Fruit fly (Drosophila melanogaster) whole organism, prepupa: ENCODE data around the gene nAChRalpha5.

Source experiments
- CG10669 ChIP-seq: fragments of 200-800 bp; sonication (Bioruptor generic); optimal IDR thresholded peaks from 3 replicates; lab custom pipeline; 2018; ENCODE audit warnings: missing biosample characterization, mild to moderate bottlenecking, missing genetic modification characterization, moderate library complexity
- CG11294 ChIP-seq: fragments of 200-800 bp; sonication (Bioruptor generic); IDR thresholded peaks from 2 replicates; pipeline ENCODE4 v1.3.6; 2022; ENCODE audit warnings: missing biosample characterization, missing genetic modification characterization
- CG11902 ChIP-seq: fragments of 200-800 bp; sonication (Bioruptor generic); optimal IDR thresholded peaks from 3 replicates; lab custom pipeline; 2016; ENCODE audit warnings: missing biosample characterization, missing genetic modification characterization
- CG15336 ChIP-seq: fragments of 200-800 bp; sonication (Bioruptor generic); IDR thresholded peaks from 2 replicates; pipeline ENCODE4 v1.3.6; 2022; ENCODE audit warnings: missing biosample characterization, missing genetic modification characterization
- CG1621 ChIP-seq: fragments of 200-800 bp; sonication (Bioruptor generic); optimal IDR thresholded peaks from 3 replicates; lab custom pipeline; 2018; ENCODE audit warnings: missing biosample characterization, mild to moderate bottlenecking, missing genetic modification characterization
- CG16779 ChIP-seq: fragments of 200-800 bp; sonication (Bioruptor generic); optimal IDR thresholded peaks from 3 replicates; lab custom pipeline; 2017; ENCODE audit warnings: missing biosample characterization, mild to moderate bottlenecking, missing genetic modification characterization
- CG31627 ChIP-seq: fragments of 200-800 bp; sonication (Bioruptor generic); optimal IDR thresholded peaks from 3 replicates; lab custom pipeline; 2016; ENCODE audit warnings: missing biosample characterization, missing genetic modification characterization
- CG32006 ChIP-seq: fragments of 200-800 bp; sonication (Bioruptor generic); optimal IDR thresholded peaks from 3 replicates; lab custom pipeline; 2017; ENCODE audit warnings: missing biosample characterization, mild to moderate bottlenecking, missing genetic modification characterization
- CG3919 ChIP-seq: fragments of 200-800 bp; sonication (Bioruptor generic); optimal IDR thresholded peaks from 3 replicates; lab custom pipeline; 2016; ENCODE audit warnings: missing biosample characterization, missing genetic modification characterization
- CG4318 ChIP-seq: fragments of 200-800 bp; sonication (Bioruptor generic); optimal IDR thresholded peaks from 3 replicates; lab custom pipeline; 2017; ENCODE audit warnings: missing biosample characterization, mild to moderate bottlenecking, missing genetic modification characterization
- CG6163 ChIP-seq: fragments of 200-800 bp; sonication (Bioruptor generic); IDR thresholded peaks from 3 replicates; pipeline ENCODE4 v1.3.6; 2022; ENCODE audit warnings: missing biosample characterization, missing genetic modification characterization
- CG6276 ChIP-seq: fragments of 200-800 bp; sonication (Bioruptor generic); optimal IDR thresholded peaks from 2 replicates; lab custom pipeline; 2017; ENCODE audit warnings: missing biosample characterization, mild to moderate bottlenecking, missing genetic modification characterization
- CG6792 ChIP-seq: fragments of 200-800 bp; sonication (Bioruptor generic); optimal IDR thresholded peaks from 3 replicates; lab custom pipeline; 2016; ENCODE audit warnings: missing biosample characterization, missing genetic modification characterization
- CG6808 ChIP-seq: fragments of 200-800 bp; sonication (Bioruptor generic); optimal IDR thresholded peaks from 3 replicates; lab custom pipeline; 2017; ENCODE audit warnings: missing biosample characterization, missing genetic modification characterization, mild to moderate bottlenecking, moderate library complexity, missing genetic modification reagents
- CG6854 ChIP-seq: fragments of 200-800 bp; sonication (Bioruptor generic); optimal IDR thresholded peaks from 2 replicates; lab custom pipeline; 2017; ENCODE audit warnings: missing biosample characterization, mild to moderate bottlenecking, missing genetic modification characterization
- CG8119 ChIP-seq: fragments of 200-800 bp; sonication (Bioruptor generic); IDR thresholded peaks from 3 replicates; pipeline ENCODE4 v1.3.6; 2022; ENCODE audit warnings: missing biosample characterization, missing genetic modification characterization
- CG9139 ChIP-seq: fragments of 200-800 bp; sonication (Bioruptor generic); optimal IDR thresholded peaks from 3 replicates; lab custom pipeline; 2017; ENCODE audit warnings: missing biosample characterization, mild to moderate bottlenecking, missing genetic modification characterization
- Eip75B ChIP-seq: fragments of 200-800 bp; sonication (Bioruptor generic); optimal IDR thresholded peaks from 3 replicates; lab custom pipeline; 2016; ENCODE audit warnings: missing biosample characterization, missing genetic modification characterization
- Eip78C ChIP-seq: fragments of 200-800 bp; sonication (Bioruptor generic); peaks from one replicate; lab custom pipeline; 2016; ENCODE audit warnings: missing biosample characterization, missing genetic modification characterization
- Eip93F ChIP-seq: fragments of 200-800 bp; sonication (Bioruptor generic); optimal IDR thresholded peaks from 2 replicates; lab custom pipeline; 2016; ENCODE audit warnings: missing biosample characterization, mild to moderate bottlenecking, missing genetic modification characterization
- Ets21C ChIP-seq: fragments of 200-800 bp; sonication (Bioruptor generic); optimal IDR thresholded peaks from 3 replicates; lab custom pipeline; 2016; ENCODE audit warnings: missing biosample characterization, missing genetic modification characterization
- Ets96B ChIP-seq: fragments of 200-800 bp; optimal IDR thresholded peaks from 2 replicates; lab custom pipeline; 2019; ENCODE audit warnings: missing biosample characterization, mild to moderate bottlenecking, missing genetic modification characterization, moderate library complexity
- Gug ChIP-seq: fragments of 200-800 bp; sonication (Bioruptor generic); IDR thresholded peaks from 2 replicates; pipeline ENCODE4 v1.3.6; 2022; ENCODE audit warnings: missing biosample characterization, missing genetic modification characterization
- Hr38 ChIP-seq: sonication (Bioruptor generic); optimal IDR thresholded peaks from 2 replicates; lab custom pipeline; 2016; ENCODE audit warnings: missing biosample characterization, missing genetic modification characterization
- Hr39 ChIP-seq: fragments of 200-800 bp; sonication (Bioruptor generic); optimal IDR thresholded peaks from 2 replicates; lab custom pipeline; 2016; ENCODE audit warnings: missing biosample characterization, missing genetic modification characterization
- Hr4 ChIP-seq: fragments of 200-800 bp; sonication (Bioruptor generic); optimal IDR thresholded peaks from 3 replicates; lab custom pipeline; 2016; ENCODE audit warnings: missing biosample characterization, missing genetic modification characterization
- Lpt ChIP-seq: fragments of 200-800 bp; sonication (Bioruptor generic); optimal IDR thresholded peaks from 3 replicates; lab custom pipeline; 2016; ENCODE audit warnings: missing biosample characterization, missing genetic modification characterization
- Met ChIP-seq: fragments of 200-800 bp; sonication (Bioruptor generic); optimal IDR thresholded peaks from 3 replicates; lab custom pipeline; 2016; ENCODE audit warnings: missing biosample characterization, missing genetic modification characterization
- OdsH ChIP-seq: fragments of 200-800 bp; sonication (Bioruptor generic); optimal IDR thresholded peaks from 3 replicates; lab custom pipeline; 2016; ENCODE audit warnings: missing biosample characterization, missing genetic modification characterization
- Sox14 ChIP-seq: fragments of 200-800 bp; sonication (Bioruptor generic); optimal IDR thresholded peaks from 3 replicates; lab custom pipeline; 2016; ENCODE audit warnings: missing biosample characterization, missing genetic modification characterization
- Sox15 ChIP-seq: fragments of 200-800 bp; sonication (Bioruptor generic); optimal IDR thresholded peaks from 3 replicates; lab custom pipeline; 2016; ENCODE audit warnings: missing biosample characterization, missing genetic modification characterization
- achi ChIP-seq: fragments of 200-800 bp; sonication (Bioruptor generic); optimal IDR thresholded peaks from 3 replicates; lab custom pipeline; 2016; ENCODE audit warnings: missing biosample characterization, missing genetic modification characterization
- acj6 ChIP-seq: fragments of 200-800 bp; sonication (Bioruptor generic); optimal IDR thresholded peaks from 3 replicates; lab custom pipeline; 2016; ENCODE audit warnings: missing biosample characterization, missing genetic modification characterization
- cyc ChIP-seq: fragments of 200-800 bp; sonication (Bioruptor generic); optimal IDR thresholded peaks from 3 replicates; lab custom pipeline; 2016; ENCODE audit warnings: missing biosample characterization, missing genetic modification characterization
- dac ChIP-seq: fragments of 200-800 bp; sonication (Bioruptor generic); optimal IDR thresholded peaks from 2 replicates; lab custom pipeline; 2017; ENCODE audit warnings: missing biosample characterization, mild to moderate bottlenecking, missing genetic modification characterization
- dsx ChIP-seq: fragments of 200-800 bp; optimal IDR thresholded peaks from 3 replicates; lab custom pipeline; 2019; ENCODE audit warnings: missing biosample characterization, mild to moderate bottlenecking, missing genetic modification characterization, moderate library complexity; ENCODE audit not compliant: poor library complexity, severe bottlenecking
- esn ChIP-seq: fragments of 200-800 bp; sonication (Bioruptor generic); optimal IDR thresholded peaks from 2 replicates; lab custom pipeline; 2016; ENCODE audit warnings: missing biosample characterization, mild to moderate bottlenecking, missing genetic modification characterization, moderate library complexity
- fd59A ChIP-seq: fragments of 200-800 bp; sonication (Bioruptor generic); optimal IDR thresholded peaks from 2 replicates; lab custom pipeline; 2017; ENCODE audit warnings: missing biosample characterization, mild to moderate bottlenecking, missing genetic modification characterization, missing genetic modification reagents
- fd85E ChIP-seq: fragments of 200-800 bp; sonication (Bioruptor generic); optimal IDR thresholded peaks from 3 replicates; lab custom pipeline; 2016; ENCODE audit warnings: missing biosample characterization, missing genetic modification characterization
- fkh ChIP-seq: fragments of 200-800 bp; sonication (Bioruptor generic); optimal IDR thresholded peaks from 3 replicates; lab custom pipeline; 2017; ENCODE audit warnings: missing biosample characterization, mild to moderate bottlenecking, missing genetic modification characterization, moderate library complexity
- pdm3 ChIP-seq: fragments of 200-800 bp; sonication (Bioruptor generic); optimal IDR thresholded peaks from 3 replicates; lab custom pipeline; 2016; ENCODE audit warnings: missing biosample characterization, missing genetic modification characterization
- ss ChIP-seq, 2 experiments: fragments of 200-800 bp; sonication (Bioruptor generic); optimal IDR thresholded peaks; 2 replicates in 1 of 2; 3 replicates in 1 of 2; lab custom pipeline; 2017 to 2018; ENCODE audit warnings: mild to moderate bottlenecking in 2 of 2, missing biosample characterization in 2 of 2, missing genetic modification characterization in 2 of 2, moderate library complexity in 1 of 2
- svp ChIP-seq: fragments of 200-800 bp; sonication (Bioruptor generic); peaks from one replicate; lab custom pipeline; 2016; ENCODE audit warnings: missing biosample characterization, missing genetic modification characterization
- vri ChIP-seq: fragments of 200-800 bp; sonication (Bioruptor generic); optimal IDR thresholded peaks from 3 replicates; lab custom pipeline; 2016; ENCODE audit warnings: missing biosample characterization, mild to moderate bottlenecking, missing genetic modification characterization

nAChRalpha5 gene

DNA sequence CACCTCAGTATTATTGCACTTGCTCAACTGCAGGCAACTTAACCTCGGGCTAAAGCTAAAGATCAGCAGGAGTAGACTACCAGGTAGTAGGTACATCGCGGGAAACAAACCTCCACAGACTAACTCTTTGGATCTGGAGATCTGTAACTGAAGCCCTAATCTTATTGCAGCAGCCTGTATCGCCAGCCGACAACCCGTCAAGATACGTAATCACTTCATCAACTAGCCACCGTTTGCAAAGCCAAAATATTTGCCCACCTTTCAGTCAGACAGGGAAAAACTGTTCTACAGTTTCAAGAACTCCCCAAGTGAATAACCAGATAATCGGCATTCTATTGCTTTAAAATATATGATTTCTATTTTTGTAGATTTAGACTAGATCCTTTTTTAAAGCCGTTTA lies 8.5 kb upstream of the nAChRalpha5 start, which contains the start of gene CG18095:
Gene CG18095 (minus strand): TSS at position 101 of the 400 bp plus-strand sequence.
- TF ChIP-seq dac (GFP tag; lab: Kevin White, UChicago) (no peak), Sox15 (GFP tag; lab: Kevin White, UChicago) (no peak), CG8119 (GFP tag; lab: Robert Waterston, UW) (no peak), Met (no peak), Lpt (GFP tag; lab: Kevin White, UChicago) (no peak), pdm3 (no peak), Hr38 (GFP tag; lab: Kevin White, UChicago) (no peak), CG15336 (GFP tag; lab: Robert Waterston, UW) (no peak), CG3919 (GFP tag; lab: Kevin White, UChicago) (no peak), CG6276 (GFP tag; lab: Kevin White, UChicago) (no peak)

DNA sequence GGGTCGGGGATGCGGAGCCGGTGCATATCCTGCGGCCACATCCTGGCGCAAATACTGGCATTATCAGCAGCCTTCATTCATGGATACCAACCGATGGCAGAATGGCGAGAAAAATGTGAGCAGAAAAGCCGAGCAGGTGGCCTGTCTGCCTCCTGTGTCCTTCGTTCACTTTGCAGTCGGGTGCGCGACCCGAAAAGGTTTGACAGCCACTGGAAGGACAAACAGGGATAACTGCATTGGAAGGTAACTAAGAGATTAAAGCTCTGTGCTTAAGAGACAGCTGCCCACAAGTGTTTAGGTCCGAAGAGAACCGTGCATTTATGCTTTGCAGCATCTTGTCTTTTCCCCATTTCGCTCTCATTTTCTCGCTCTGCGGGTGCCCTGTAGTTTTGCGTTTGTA lies 1.3 kb upstream of the nAChRalpha5 start:
- TF ChIP-seq fd85E (GFP tag; lab: Kevin White, UChicago) (no peak), Eip78C (GFP tag; lab: Kevin White, UChicago) (peak; percentile 2), fkh (GFP tag; lab: Kevin White, UChicago) (no peak), OdsH (no peak)
- TF ChIP-seq, all 60 proteins: peak for 1

DNA sequence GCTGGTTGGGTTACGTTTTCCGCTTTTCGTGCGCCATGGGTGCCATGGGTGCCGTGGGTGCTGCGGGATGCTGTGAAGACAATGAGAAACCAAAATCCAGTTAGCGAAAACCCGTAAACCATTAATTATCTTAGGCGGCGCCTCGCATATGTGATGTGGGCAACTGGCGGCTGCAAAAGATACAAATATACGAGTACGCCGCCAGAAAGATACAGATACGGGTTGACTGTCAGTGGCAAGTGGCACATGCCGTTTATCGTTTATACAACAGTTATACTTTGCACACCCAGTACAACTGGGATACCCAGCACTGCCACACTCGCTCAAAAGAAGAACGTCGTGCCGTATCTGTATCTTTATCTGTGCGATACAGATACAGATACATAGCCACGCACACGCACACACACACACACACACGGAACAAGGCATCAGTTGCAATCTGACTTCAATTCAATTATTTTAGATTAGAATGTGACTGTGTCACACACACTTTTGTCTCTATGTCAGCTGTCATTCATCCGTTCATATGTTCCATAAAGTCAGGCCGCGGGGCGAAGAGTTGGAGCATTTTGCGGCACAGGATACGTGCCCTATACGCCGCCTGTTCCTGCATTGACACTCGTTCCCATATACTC lies 5.7 kb downstream of the nAChRalpha5 start:
- no peak for TF ChIP-seq vri (GFP tag; lab: Kevin White, UChicago)
- no peak for TF ChIP-seq CG6854
- TF ChIP-seq Hr39 (GFP tag; lab: Kevin White, UChicago), result no peak
- TF ChIP-seq CG15336 (GFP tag; lab: Robert Waterston, UW), result no peak
- TF ChIP-seq CG4318 (GFP tag; lab: Kevin White, UChicago), result no peak
- TF ChIP-seq CG16779 (tag; lab: Kevin White, UChicago), result no peak
- no peak for TF ChIP-seq achi (GFP tag; lab: Kevin White, UChicago)
- TF ChIP-seq CG6163 (GFP tag; lab: Robert Waterston, UW), result no peak
- no peak for TF ChIP-seq pdm3
- TF ChIP-seq Lpt (GFP tag; lab: Kevin White, UChicago), result no peak
- TF ChIP-seq CG3919 (GFP tag; lab: Kevin White, UChicago), result no peak
- TF ChIP-seq Hr38 (GFP tag; lab: Kevin White, UChicago), result no peak
- no peak for TF ChIP-seq Gug (GFP tag; lab: Robert Waterston, UW)
- TF ChIP-seq dsx, result no peak
- no peak for TF ChIP-seq fd85E (GFP tag; lab: Kevin White, UChicago)
- no peak for TF ChIP-seq ss (GFP tag; optimal IDR thresholded peaks at IDR 0.05; lab: Kevin White, UChicago)
- TF ChIP-seq fd59A (GFP tag; lab: Kevin White, UChicago), result no peak

DNA sequence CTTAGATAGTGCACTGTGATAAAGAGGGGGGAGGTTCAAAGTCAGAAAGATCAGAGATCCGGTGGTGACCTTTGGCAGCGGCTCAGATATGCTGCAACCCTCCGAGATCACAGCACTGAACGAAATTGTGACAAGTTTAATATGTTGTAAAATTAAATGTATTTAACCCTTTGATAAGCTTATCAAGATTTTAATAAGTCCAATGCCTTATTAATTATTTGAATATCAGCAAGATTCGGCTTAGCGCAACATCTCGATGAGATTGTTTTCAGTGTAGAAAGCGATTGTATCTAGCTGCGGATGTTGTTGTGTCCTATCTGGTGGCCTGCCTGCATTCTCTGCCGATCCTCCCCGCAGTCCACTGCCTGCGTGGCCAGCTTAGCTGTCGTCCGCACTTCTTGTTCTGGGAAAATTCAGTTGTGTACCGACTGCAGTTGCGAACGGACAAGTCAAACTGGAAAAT lies 7.2 kb downstream of the nAChRalpha5 start, which contains the start of gene NimC4:
Gene NimC4 (plus strand): TSS at position 413 of the 463 bp plus-strand sequence.
- no peak for TF ChIP-seq svp (GFP tag; lab: Kevin White, UChicago)
- no peak for TF ChIP-seq esn (GFP tag; lab: Kevin White, UChicago)
- peak; percentile 31 for TF ChIP-seq dsx
- TF ChIP-seq Ets21C (GFP tag; lab: Kevin White, UChicago), result no peak
- no peak for TF ChIP-seq CG6854
- no peak for TF ChIP-seq CG11902 (GFP tag; lab: Kevin White, UChicago)
- TF ChIP-seq CG6792, result peak; percentile 40
- no peak for TF ChIP-seq CG31627
- TF ChIP-seq CG1621 (tag; lab: Kevin White, UChicago), result peak; percentile 41
- TF ChIP-seq CG15336 (GFP tag; lab: Robert Waterston, UW), result peak; percentile 76
- peak; percentile 55 for TF ChIP-seq Eip75B (GFP tag; lab: Kevin White, UChicago)
- TF ChIP-seq CG9139 (GFP tag; lab: Kevin White, UChicago), result peak; percentile 13
- TF ChIP-seq Hr4, result peak; percentile 71
- TF ChIP-seq fd85E (GFP tag; lab: Kevin White, UChicago), result no peak
- TF ChIP-seq CG6163 (GFP tag; lab: Robert Waterston, UW), result peak; percentile 72
- TF ChIP-seq Ets96B (tag; lab: Kevin White, UChicago), result peak; percentile 57
- TF ChIP-seq CG11294 (GFP tag; lab: Robert Waterston, UW), result peak; percentile 42; the same call in 1 of the 2 replicates
- no peak for TF ChIP-seq Eip93F (GFP tag; lab: Kevin White, UChicago)
- peak; percentile 50 for TF ChIP-seq CG10669 (GFP tag; lab: Kevin White, UChicago)
- peak; percentile 81 for TF ChIP-seq CG32006 (GFP tag; lab: Kevin White, UChicago)
- TF ChIP-seq CG8119 (GFP tag; lab: Robert Waterston, UW), result peak; percentile 73
- peak; percentile 41 for TF ChIP-seq Sox14 (GFP tag; lab: Kevin White, UChicago)
- peak; percentile 43 for TF ChIP-seq CG4318 (GFP tag; lab: Kevin White, UChicago)
- TF ChIP-seq acj6 (GFP tag; lab: Kevin White, UChicago), result peak; percentile 42
- no peak for TF ChIP-seq cyc (GFP tag; lab: Kevin White, UChicago)
- peak; percentile 53 for TF ChIP-seq CG6808
- TF ChIP-seq OdsH, result peak; percentile 51
